Worm (Caenorhabditis elegans): ENCODE data around the gene C24A3.2.

DNA sequence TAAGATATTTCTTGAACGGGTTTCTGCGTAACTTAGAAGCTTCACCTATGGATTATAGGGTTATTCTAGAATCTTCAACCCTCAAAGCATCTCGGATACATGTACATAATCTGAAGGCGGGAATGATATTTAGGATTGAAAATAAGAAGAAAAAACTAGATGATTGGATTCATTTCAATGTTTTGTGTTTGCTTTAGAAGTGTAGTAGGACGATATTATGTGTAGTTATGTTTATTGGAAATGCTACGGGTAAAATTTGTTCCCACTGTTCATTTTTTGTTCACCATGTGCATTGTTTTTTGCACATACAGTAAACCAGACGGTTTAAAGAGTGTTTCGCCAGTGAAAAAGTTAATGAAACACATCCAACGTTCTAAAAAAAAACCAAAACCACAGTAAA, 14.2 kb downstream of the C24A3.2 start:
- TF ChIP-seq pqm-1 (tag; optimal IDR thresholded peaks at IDR 0.05) (no peak), nhr-11 (tag; optimal IDR thresholded peaks at IDR 0.05) (no peak), pax-1 (tag; optimal IDR thresholded peaks at IDR 0.05) (no peak), ceh-2 (tag; optimal IDR thresholded peaks at IDR 0.05) (no peak), ceh-9 (tag; optimal IDR thresholded peaks at IDR 0.05) (no peak), hlh-13 (GFP tag; optimal IDR thresholded peaks at IDR 0.05) (no peak)

Measured in whole organism, late embryonic.